Fruit fly (Drosophila melanogaster): ENCODE measurements around the gene CG42699.

CG42699 gene

DNA sequence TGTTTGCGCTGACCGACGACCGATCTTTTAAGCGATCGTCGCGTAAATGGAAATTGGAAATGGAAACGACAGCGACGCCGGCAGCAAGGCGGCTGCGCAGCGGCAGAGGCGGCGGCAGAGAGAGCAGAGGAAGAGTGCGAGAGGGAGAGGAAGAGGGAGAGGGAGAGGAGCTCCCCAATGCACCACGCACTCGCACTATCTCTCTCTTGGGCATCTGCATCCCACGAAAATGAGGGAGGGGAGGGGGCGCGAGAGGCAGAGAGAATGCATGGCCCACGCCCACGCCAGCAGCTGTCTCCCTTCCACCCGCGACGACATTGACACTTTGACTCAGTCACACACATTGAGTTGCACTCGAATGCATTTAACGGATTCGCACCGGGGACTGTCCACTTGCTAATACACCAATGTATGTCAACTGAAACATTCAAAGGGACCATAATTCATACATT, 6.4 kb downstream of the CG42699 start, which contains the start of gene CG3097:
CG3097 (minus strand) TSS at position 51 of the 452 bp plus-strand sequence.
- TF ChIP-seq Sox102F (GFP tag; optimal IDR thresholded peaks at IDR 0.05) (no peak), Gug (GFP tag; IDR thresholded peaks at IDR 0.05) (no peak), CG1621 (tag; optimal IDR thresholded peaks at IDR 0.05) (peak; percentile 13), CG6792 (GFP tag; optimal IDR thresholded peaks at IDR 0.05) (no peak), CG11294 (GFP tag; IDR thresholded peaks at IDR 0.05) (0 out of 2 replicates have a peak, but pooled peaks have one; percentile 30), CG6163 (GFP tag; IDR thresholded peaks at IDR 0.05) (peak; percentile 23; the same call in 1 of the 3 replicates), CG6276 (GFP tag; optimal IDR thresholded peaks at IDR 0.05) (no peak), eg (GFP tag; IDR thresholded peaks at IDR 0.05) (0 out of 3 replicates have a peak, but pooled peaks have one; percentile 39), CG11902 (GFP tag; optimal IDR thresholded peaks at IDR 0.05) (no peak), Eip93F (GFP tag; optimal IDR thresholded peaks at IDR 0.05) (no peak), CG15336 (GFP tag; IDR thresholded peaks at IDR 0.05) (no peak), Hr4 (GFP tag; optimal IDR thresholded peaks at IDR 0.05) (no peak), Hr39 (GFP tag; optimal IDR thresholded peaks at IDR 0.05) (no peak), spab (GFP tag; optimal IDR thresholded peaks at IDR 0.05) (no peak), CG10631 (GFP tag; optimal IDR thresholded peaks at IDR 0.05) (no peak), salr (GFP tag; optimal IDR thresholded peaks at IDR 0.05) (no peak), CG3032 (tag; optimal IDR thresholded peaks at IDR 0.05) (no peak), CG34406 (GFP tag; optimal IDR thresholded peaks at IDR 0.05) (no peak), Ets21C (GFP tag; optimal IDR thresholded peaks at IDR 0.05) (no peak), esn (GFP tag; optimal IDR thresholded peaks at IDR 0.05) (no peak), CG6808 (GFP tag; optimal IDR thresholded peaks at IDR 0.05) (no peak), topi (GFP tag; optimal IDR thresholded peaks at IDR 0.05) (no peak), ss (GFP tag; optimal IDR thresholded peaks at IDR 0.05) (peak; percentile 22 to 30), Hr38 (GFP tag; optimal IDR thresholded peaks at IDR 0.05) (no peak), CG11762 (GFP tag; optimal IDR thresholded peaks at IDR 0.05; ENCODE audit: insufficient read depth) (no peak), Eip78C (GFP tag) (peak; percentile 51), CG3919 (GFP tag; optimal IDR thresholded peaks at IDR 0.05) (peak; percentile 10), lz (GFP tag; optimal IDR thresholded peaks at IDR 0.05) (no peak), CG7368 (GFP tag; optimal IDR thresholded peaks at IDR 0.05) (no peak), Lpt (GFP tag; optimal IDR thresholded peaks at IDR 0.05) (no peak), CG8119 (GFP tag; IDR thresholded peaks at IDR 0.05) (no peak), Met (GFP tag; optimal IDR thresholded peaks at IDR 0.05) (no peak), CG31627 (GFP tag; optimal IDR thresholded peaks at IDR 0.05) (no peak), Sox15 (GFP tag; optimal IDR thresholded peaks at IDR 0.05) (no peak), CG4318 (GFP tag; optimal IDR thresholded peaks at IDR 0.05) (no peak), CG8632 (GFP tag; optimal IDR thresholded peaks at IDR 0.05) (no peak), Smox (GFP tag; optimal IDR thresholded peaks at IDR 0.05) (no peak), fd85E (GFP tag; optimal IDR thresholded peaks at IDR 0.05) (no peak), net (GFP tag; optimal IDR thresholded peaks at IDR 0.05) (peak; percentile 5), vri (GFP tag; optimal IDR thresholded peaks at IDR 0.05) (no peak), CG10669 (GFP tag; optimal IDR thresholded peaks at IDR 0.05) (no peak), CG16779 (tag; optimal IDR thresholded peaks at IDR 0.05) (no peak), dsx (GFP tag; optimal IDR thresholded peaks at IDR 0.05; ENCODE audit: poor library complexity, severe bottlenecking) (peak; percentile 31), achi (GFP tag; optimal IDR thresholded peaks at IDR 0.05) (no peak)
